Fruit fly (Drosophila melanogaster) whole organism, pupa: Measurements from ENCODE around the gene Veneno.

Source experiments
- CG13204 ChIP-seq: fragments of 200-800 bp; sonication (Bioruptor generic); optimal IDR thresholded peaks from 2 replicates; lab custom pipeline; 2018; ENCODE audit warnings: missing biosample characterization, mild to moderate bottlenecking, missing genetic modification characterization, moderate library complexity
- CG15710 ChIP-seq: fragments of 200-800 bp; sonication (Bioruptor generic); optimal IDR thresholded peaks from 2 replicates; lab custom pipeline; 2018; ENCODE audit warnings: missing biosample characterization, mild to moderate bottlenecking, missing genetic modification characterization, moderate library complexity
- CG4496 ChIP-seq: fragments of 200-800 bp; sonication (Bioruptor generic); IDR thresholded peaks from 3 replicates; pipeline ENCODE4 v1.3.6; 2022; ENCODE audit warnings: missing biosample characterization, missing genetic modification characterization
- CG8301 ChIP-seq: fragments of 200-800 bp; sonication (Bioruptor generic); optimal IDR thresholded peaks from 2 replicates; lab custom pipeline; 2018; ENCODE audit warnings: missing biosample characterization, mild to moderate bottlenecking, missing genetic modification characterization
- EcR ChIP-seq: fragments of 200-800 bp; sonication (Bioruptor generic); optimal IDR thresholded peaks from 3 replicates; lab custom pipeline; 2019; ENCODE audit warnings: missing biosample characterization, missing genetic modification characterization, mild to moderate bottlenecking, moderate library complexity, missing genetic modification reagents
- Pif1A ChIP-seq: fragments of 200-800 bp; sonication (Bioruptor generic); optimal IDR thresholded peaks from 3 replicates; lab custom pipeline; 2016; ENCODE audit warnings: missing biosample characterization, missing genetic modification characterization

- TF ChIP-seq CG13204 (GFP tag; lab: Kevin White, UChicago) (no peak), CG15710 (no peak), CG8301 (tag; lab: Kevin White, UChicago) (no peak), CG4496 (GFP tag; lab: Robert Waterston, UW) (0 out of 3 replicates have a peak, but pooled peaks have one; percentile 21), EcR (GFP tag; lab: Kevin White, UChicago) (no peak), Pif1A (GFP tag; lab: Kevin White, UChicago) (no peak)
These were observed 44.5 kb downstream of the Veneno start for dm6 chr3R:8317709-8318335.
